Fruit fly (Drosophila melanogaster) S2 (cell line): ENCODE data around the gene Atg16.

ENCODE experiments used
- CG8478 ChIP-seq: fragments of >200 bp; optimal IDR thresholded peaks from 2 replicates; lab custom pipeline; 2018
- CTCF ChIP-seq, 2 experiments: fragments of >200 bp; optimal IDR thresholded peaks; 2 replicates each; lab custom pipeline; 2018

The Atg16 gene

DNA sequence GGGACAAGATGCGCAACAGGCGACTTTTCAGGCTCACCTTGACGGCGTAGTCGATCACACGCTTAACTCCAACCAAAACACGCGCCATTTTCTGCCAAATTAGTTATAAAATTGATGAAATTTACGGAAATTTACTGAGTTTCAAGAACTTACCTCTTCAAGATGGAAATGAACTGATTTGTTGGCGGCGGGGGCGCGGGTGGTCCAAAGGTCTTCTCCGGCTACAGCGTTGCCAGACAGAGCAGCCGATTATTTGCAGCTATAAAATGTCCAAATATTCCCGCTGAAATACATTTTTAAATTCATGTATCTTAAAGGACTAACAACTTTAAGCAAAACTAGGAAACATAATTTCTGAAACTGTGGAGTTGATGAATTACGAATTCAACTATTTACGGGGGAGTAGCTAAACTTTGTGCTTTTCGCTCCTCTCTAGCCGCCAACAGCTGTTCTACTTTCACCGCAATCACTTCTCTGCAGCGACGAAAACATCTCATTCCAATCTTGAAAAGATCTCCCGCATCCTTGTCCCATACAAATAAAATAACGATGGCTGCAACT lies 32.1 kb downstream of the Atg16 start, which contains the start of the genes Etfb and CG7789:
TSS of gene Etfb (minus strand) at position 193 of the 561 bp plus-strand sequence.
TSS of gene CG7789 (plus strand) at position 444 of the 561 bp plus-strand sequence.
- TF ChIP-seq CG8478 (lab: Kevin White, UChicago) = no peak
- TF ChIP-seq CTCF (optimal IDR thresholded peaks at IDR 0.05; lab: Kevin White, UChicago) = no peak

DNA sequence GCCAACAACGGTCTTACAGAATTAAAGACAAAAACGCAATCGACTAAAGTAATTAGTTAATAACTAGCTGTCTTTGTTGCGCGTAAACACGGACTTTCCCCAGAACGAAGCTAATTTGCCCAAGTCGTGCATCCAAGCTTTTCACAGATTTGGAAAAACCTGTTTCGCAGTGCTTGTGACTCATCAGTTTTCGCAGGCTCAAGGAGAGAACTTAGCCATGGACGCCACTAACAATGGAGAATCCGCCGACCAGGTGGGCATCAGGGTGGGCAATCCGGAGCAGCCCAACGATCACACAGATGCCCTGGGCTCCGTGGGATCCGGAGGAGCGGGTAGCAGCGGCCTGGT lies 35.2 kb downstream of the Atg16 start:
- TF ChIP-seq CG8478 (lab: Kevin White, UChicago) = no peak
- TF ChIP-seq CTCF (optimal IDR thresholded peaks at IDR 0.05; lab: Kevin White, UChicago) = no peak

DNA sequence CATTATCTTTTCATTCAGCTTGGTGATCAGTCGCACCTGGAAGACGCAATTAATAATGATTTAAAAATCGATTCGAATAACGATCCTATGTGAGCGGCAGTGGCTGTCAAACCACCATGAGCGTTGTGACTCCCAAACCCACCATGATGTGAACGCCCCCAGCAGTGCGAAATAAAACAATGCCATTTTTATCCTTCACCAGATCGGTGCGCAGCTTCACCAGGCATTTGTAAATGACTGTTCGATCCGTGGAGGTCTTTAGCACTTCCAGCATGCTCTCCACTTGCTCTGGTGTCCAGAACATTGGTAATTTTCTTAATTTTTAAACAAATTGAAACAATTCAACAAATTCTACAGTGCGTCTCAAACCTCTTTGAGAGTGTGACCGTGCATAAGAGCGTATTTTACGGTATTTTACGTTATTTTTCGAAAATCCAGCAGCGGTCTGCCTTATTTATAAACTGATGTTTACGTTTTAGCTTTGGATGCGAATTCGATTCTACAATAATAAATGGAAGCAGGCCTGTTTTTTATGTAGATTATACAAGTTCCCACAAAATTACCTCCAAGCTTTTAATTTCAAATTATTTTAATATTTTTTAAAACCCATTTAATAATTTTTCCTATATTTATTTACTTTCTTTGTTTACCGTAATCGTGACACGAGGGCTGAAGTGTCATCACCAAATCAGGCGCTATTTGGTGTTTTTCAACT lies 35.8 kb downstream of the Atg16 start, which contains the start of the genes Rnb and Drice:
TSS of gene Rnb (minus strand) at position 389 of the 715 bp plus-strand sequence.
TSS of gene Drice (plus strand) at position 693 of the 715 bp plus-strand sequence.
- no peak for TF ChIP-seq CG8478 (lab: Kevin White, UChicago)
- TF ChIP-seq CTCF (optimal IDR thresholded peaks at IDR 0.05; lab: Kevin White, UChicago) = peak; percentile 16 to 25

DNA sequence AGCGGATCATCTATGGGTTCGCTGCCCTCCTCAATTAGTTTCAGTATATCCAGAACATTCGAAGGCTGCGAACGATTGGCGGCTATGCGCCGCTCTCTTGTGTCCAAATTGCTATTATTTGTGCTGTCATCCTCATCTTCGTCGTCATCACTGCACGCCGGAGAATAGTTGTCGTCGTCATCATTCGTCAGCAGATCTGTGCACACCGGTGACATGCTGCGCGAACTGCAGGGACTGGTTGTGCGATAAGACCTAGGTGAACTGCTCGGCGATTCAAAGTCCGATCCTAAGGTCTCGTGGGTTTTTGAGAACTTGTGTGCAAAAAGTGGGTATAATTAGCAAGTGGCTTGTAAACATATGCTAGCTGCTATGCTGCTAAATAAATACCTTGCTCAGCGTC lies 37.7 kb downstream of the Atg16 start:
- TF ChIP-seq CG8478 (lab: Kevin White, UChicago) (no peak), CTCF (optimal IDR thresholded peaks at IDR 0.05; lab: Kevin White, UChicago) (no peak)

DNA sequence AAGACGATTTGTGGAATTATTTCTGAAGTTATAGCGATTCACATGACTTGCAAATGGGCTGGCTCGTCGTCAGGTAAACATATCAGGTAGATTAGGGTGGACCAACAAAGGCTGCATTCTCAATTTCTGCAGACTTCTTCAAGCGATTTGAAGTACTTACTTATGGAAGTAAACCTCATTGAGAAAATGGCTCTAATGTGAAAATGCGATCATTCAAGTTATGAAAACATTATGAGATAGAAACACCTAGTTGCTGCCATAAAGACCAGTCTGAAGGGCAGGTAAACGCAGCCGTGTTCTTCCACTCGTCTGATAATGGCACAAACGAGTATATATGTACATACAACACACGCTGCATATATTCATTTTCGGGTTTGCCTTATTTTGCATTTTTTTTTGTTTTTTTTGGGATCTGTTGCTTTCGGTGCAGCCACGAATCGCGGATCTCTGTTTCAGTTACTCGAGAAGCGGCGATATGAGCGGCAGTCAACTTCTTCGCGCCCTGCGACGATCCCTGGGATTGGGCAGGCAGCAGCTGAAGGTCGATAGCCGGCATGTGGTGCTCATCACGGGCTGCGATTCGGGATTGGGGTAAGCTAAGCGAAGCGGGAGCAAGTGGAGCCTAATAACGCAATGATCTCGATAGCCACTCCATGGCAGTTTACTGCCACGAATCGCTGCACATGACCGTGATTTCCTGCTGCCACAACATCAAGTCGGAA lies 40.6 kb downstream of the Atg16 start, which contains the start of gene sro:
TSS of gene sro (plus strand) at position 437 of the 722 bp plus-strand sequence.
- TF ChIP-seq CTCF (optimal IDR thresholded peaks at IDR 0.05; lab: Kevin White, UChicago) = no peak
- no peak for TF ChIP-seq CG8478 (lab: Kevin White, UChicago)

DNA sequence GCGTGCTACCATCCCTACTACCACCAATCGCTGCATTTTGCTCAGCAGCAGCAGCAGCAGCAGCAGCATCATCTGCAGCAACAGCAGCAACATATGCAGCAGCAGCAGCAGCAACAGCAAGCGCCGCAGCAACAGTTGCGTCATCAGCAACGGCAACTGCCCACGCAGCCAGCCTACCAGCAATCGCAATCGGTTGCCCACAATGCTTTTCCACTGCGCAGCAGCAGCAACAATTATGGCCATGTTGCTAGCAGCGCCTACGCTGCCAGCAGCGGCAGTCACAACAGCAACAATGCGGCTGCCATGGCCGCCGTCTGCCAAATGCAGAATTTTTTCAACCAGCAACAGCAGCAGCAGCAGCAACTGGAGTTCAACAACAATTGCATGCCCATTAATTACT lies 44.7 kb downstream of the Atg16 start:
- TF ChIP-seq CTCF (optimal IDR thresholded peaks at IDR 0.05; lab: Kevin White, UChicago) = no peak
- no peak for TF ChIP-seq CG8478 (lab: Kevin White, UChicago)

DNA sequence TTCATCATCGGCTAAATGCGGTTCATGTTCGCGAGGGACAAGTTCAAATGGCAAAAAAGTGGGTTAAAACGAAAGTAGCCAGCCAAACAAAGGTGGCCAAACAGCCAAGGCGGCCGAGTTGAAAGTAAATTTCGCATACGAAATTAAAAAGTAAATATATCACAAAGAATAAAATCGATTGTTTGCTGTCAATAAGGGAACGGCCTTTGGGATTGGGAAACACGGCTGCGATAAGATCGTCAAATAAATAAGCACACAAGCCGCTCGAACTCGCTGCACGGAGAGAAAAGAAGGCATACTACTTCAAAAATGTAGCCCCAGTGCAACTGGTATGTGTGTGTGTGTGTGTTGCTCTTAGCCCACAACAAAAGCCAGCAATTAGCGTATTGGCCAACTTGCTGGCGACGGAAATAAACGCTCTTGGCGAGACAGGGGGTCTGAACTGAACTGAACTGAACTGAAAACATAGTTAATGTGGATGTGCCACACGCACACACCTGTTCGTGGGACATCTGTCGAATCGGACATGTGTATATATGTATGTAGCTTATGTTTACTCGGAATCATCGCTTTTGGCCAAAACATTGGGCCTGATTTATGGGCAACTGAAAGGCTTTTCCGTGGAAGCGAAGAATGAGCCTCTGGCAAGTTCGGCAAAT lies 46.9 kb downstream of the Atg16 start:
- TF ChIP-seq CG8478 (lab: Kevin White, UChicago) (no peak), CTCF (optimal IDR thresholded peaks at IDR 0.05; lab: Kevin White, UChicago) (no peak)

DNA sequence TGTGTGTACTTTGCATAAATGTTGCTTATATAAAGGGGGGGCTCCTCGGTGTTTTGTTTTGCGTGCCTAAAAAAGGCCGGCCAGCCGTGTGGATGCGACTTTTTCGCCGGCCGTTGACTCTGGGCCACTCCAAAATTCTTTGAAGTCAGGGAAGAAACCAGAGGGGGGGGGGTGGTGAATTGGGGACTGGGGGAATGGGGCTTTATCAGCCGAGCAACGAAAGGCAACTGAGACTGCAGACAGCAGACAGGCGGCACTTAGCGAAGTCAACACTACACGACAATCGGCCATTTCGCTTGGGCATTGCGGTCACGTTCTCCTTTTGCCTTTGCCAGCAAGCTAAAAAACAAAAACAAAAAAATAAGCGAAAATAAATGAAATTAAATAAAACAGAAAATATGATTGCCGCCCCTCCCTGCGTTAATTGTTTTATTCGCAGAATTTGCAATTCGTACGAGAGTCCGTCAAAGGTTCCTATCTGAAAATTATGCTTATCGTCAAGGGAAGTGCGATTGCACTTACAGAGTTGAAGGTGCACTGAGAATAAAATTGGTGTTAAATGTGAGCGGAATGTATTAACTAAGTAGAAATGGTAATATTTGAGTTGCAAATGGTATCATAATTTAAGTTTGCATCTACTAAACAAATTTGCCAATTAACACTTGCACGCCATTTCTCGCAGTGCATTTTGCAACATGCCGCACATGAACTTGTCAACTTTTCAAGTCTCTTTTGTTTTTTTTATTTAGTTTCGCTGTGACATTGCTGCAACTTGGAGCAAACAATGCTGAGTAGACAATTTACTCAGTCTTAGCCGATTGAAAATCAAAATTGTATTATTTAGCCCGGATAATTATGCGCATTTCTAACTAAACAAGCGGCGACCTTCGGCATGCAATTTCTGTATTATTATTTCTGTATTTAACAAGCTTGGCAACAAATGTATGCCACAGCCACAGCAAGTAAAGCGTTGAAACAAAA lies 48.6 kb downstream of the Atg16 start:
- TF ChIP-seq CTCF (optimal IDR thresholded peaks at IDR 0.05; lab: Kevin White, UChicago) (no peak), CG8478 (lab: Kevin White, UChicago) (no peak)

DNA sequence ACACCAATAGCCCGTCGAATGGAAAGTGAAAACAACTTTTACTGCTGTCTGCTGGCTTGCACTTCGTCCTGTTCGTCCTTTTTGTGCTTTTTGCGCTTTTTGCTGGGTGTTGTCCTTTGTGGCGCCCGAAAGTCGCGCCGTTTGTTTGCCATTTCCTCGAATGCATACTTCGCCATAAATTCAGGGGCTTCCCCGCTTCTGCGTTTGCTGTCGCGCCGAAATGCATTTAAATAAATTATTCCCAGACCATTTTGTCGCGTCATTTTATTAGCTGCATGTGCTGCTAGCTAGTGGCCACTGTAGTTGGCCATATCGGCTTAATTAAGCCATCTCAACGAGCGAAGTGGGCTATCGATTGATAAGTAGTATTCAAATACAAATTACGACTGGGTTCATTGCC lies 49.7 kb downstream of the Atg16 start:
- TF ChIP-seq CG8478 (lab: Kevin White, UChicago) (no peak), CTCF (optimal IDR thresholded peaks at IDR 0.05; lab: Kevin White, UChicago) (no peak)

DNA sequence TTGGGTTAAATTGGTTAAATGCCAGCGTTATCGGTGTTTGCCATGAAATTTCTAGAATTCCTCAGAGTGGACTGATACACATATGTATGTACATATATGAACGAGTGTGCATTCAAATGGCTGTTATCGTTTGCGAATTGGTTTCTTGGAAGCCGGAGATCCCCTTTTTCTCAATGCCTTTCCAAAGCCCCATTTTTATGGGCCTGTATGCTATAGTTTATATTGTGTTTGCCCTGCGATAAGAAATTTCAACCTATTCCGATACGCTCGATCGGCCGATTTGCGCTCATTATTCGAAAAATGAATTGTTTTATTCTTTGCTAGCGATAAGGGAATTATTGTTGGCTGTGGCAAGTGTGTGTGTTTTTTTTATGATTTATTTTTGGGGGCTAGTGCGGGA lies 51.7 kb downstream of the Atg16 start:
- TF ChIP-seq CG8478 (lab: Kevin White, UChicago) (no peak), CTCF (optimal IDR thresholded peaks at IDR 0.05; lab: Kevin White, UChicago) (no peak)

DNA sequence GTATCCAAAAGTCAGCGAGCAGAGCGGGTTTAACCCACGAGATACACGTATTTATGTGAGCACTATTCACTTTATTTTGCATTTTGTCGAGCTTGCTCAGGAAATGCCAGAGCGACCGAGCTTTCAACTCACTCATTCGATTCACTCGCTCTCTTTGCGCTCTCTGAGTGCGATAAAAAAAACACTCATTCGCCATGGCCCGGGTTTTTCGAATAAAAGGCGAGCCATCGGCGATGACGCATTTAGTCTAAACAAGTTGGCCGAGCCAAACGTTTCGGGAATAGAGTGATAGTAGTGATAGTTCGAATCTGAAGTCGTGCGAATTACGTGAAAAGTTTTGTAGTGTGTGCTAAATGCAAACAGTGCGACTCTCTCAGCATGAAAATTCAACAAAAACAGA lies 52.5 kb downstream of the Atg16 start:
- TF ChIP-seq CTCF (optimal IDR thresholded peaks at IDR 0.05; lab: Kevin White, UChicago) (no peak), CG8478 (lab: Kevin White, UChicago) (no peak)

DNA sequence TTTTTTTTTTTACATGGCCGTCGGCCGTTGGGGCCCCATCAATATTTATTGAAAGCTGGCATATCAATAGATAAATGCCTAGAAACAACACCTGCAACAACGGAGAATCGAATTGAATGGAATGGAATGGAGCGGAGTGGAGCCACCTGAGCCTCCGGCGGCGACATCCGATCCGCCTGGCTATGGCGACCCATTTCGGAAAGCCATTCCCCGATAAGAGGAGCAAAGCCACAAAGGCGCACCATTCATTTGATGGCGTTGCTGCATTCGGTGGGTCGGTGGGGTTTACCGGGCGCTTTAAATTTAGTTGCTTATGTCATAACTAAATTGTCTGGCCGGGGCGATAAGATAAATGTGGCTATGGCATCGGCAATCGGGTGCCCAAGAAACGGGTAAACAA lies 53.0 kb downstream of the Atg16 start:
- TF ChIP-seq CTCF (optimal IDR thresholded peaks at IDR 0.05; lab: Kevin White, UChicago) = no peak
- no peak for TF ChIP-seq CG8478 (lab: Kevin White, UChicago)

DNA sequence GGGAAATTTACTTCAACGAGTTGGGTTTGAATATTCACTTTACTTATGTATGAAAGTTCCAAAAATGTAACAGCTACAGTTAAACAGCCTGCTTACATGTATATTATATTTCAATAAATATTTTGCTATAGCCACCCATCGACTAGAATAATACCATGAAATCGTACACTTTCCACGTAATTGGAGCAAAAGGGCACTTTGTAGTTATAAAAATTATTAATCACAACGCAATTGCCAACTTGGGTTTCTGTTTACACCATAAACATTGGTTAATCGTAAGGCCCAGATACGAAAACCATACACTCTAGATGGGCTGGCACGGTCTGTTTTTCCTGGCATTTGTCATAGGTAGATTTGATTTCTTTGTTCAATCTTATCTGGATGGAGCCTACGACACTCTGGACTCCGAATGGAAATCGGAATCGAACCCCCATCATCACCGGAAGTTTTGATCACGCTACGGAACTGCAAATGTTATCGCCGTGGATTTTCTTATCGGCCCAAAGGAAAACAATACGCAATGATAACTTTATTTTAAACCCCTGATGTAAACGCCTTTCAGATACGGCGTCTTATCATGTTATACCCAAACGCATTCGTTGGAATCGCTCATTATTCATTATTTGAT lies 54.4 kb downstream of the Atg16 start, which contains the start of gene fig:
TSS of gene fig (minus strand) at position 51 of the 628 bp plus-strand sequence.
- no peak for TF ChIP-seq CG8478 (lab: Kevin White, UChicago)
- TF ChIP-seq CTCF (optimal IDR thresholded peaks at IDR 0.05; lab: Kevin White, UChicago) = no peak
